Fruit fly (Drosophila melanogaster) whole organism: ENCODE measurements around the gene CG31445.
A peak's percentile ranks its signal among the peaks of the same experiment; 100 is the strongest.

Experiments used
- CG8478 ChIP-seq: fragments of >200 bp; optimal IDR thresholded peaks from 2 replicates; lab custom pipeline; 2018; ENCODE audit warnings: inconsistent platforms
- Dll ChIP-seq: fragments of >200 bp; optimal IDR thresholded peaks from 2 replicates; lab custom pipeline; 2017
- EcR ChIP-seq, 2 experiments: fragments of >200 bp; optimal IDR thresholded peaks; 2 replicates each; lab custom pipeline; 2017; ENCODE audit warnings: missing biosample characterization in 2 of 2, missing genetic modification characterization in 2 of 2, missing genetic modification reagents in 2 of 2
- pan ChIP-seq: fragments of >200 bp; optimal IDR thresholded peaks from 2 replicates; lab custom pipeline; 2017
- psq ChIP-seq: fragments of >200 bp; optimal IDR thresholded peaks from 2 replicates; lab custom pipeline; 2017
- usp ChIP-seq: fragments of >200 bp; optimal IDR thresholded peaks from 2 replicates; lab custom pipeline; 2017; ENCODE audit warnings: missing biosample characterization, missing genetic modification characterization, mixed read lengths

The CG31445 gene

dm6 chr3R:29244727-29245126, at the start of gene CG31445:
Gene CG31445, minus strand, starts transcription at chr3R:29244827.
- TF ChIP-seq Dll (no peak), EcR (GFP tag; optimal IDR thresholded peaks at IDR 0.05; lab: Kevin White, UChicago) (no peak), usp (GFP tag; lab: Kevin White, UChicago) (no peak), CG8478 (lab: Kevin White, UChicago) (no peak), pan (lab: Kevin White, UChicago) (no peak), psq (lab: Kevin White, UChicago) (no peak)

DNA sequence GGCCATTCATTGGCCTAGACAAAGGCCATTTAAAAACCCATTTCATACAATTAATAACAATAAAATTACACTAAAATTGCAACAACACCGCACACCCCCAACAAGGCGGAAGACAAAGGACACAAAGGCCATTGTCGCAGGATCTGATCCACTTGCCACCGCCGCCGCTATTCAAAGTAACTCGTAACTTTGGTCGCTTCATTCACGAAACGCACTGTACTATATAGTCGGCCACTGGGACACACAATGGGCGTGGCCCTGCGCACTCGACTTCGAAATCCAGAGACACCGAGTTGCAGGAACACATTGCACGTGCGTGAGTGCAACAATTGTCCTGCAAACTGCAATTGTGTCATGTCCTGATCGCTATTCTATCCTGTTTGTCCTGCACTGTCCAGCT, 48.8 kb upstream of the CG31445 start:
- TF ChIP-seq EcR (GFP tag; optimal IDR thresholded peaks at IDR 0.05; lab: Kevin White, UChicago) = no peak

DNA sequence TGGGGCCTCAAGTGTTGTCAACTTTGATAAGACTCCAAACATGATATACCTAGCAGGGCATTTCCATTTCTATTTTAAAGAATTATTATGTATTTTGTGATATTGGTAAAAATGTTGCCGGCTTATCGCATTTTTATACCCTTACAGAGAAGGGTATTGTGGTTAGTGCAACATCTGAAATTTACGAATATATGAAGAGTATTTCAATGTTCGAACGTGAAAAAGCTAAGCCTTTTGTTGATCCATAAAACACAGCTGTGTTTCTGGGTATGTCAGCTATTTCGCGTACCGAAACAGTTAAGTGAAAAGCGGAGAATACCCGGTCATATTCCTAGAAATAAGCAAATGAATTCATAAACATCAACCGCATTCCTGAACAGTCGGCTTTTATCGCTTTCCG, 47.3 kb upstream of the CG31445 start:
- TF ChIP-seq usp (GFP tag; lab: Kevin White, UChicago) (no peak), psq (lab: Kevin White, UChicago) (no peak), CG8478 (lab: Kevin White, UChicago) (no peak), Dll (no peak), EcR (GFP tag; optimal IDR thresholded peaks at IDR 0.05; lab: Kevin White, UChicago) (no peak), pan (lab: Kevin White, UChicago) (no peak)

dm6 chr3R:29290588-29291530, 46.2 kb upstream of the CG31445 start:
- TF ChIP-seq psq (lab: Kevin White, UChicago) (no peak), usp (GFP tag; lab: Kevin White, UChicago) (no peak), pan (lab: Kevin White, UChicago) (no peak)

DNA sequence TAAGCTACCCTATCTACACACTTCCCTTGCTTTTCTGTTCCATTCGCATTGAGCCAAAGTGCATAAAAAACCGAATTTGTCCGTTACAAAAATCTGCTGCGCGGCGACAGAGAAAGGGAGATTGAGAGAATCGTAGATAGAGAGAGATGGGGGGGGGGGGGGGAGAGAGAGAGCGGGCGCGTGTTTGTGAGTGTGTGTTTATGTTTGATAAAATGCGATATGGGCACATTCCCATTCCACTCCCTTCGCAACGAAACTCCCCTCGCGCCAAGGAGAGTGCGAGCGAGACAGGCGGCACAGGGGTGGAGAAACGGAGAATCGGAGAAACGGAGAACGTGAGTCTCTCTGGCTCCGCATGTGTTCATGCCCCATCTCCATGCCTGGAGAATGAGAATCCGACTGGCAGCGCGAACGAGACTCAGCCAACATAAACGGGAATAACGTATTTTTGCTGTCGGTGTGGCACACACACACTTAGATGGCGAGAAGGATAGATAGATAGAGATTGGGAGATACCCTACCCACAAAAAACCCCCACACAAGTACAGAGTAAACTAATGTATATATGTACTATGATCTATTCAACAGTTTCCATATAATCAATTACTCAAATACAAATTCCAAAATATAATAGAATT, 42.8 kb upstream of the CG31445 start:
- TF ChIP-seq EcR (GFP tag; optimal IDR thresholded peaks at IDR 0.05; lab: Kevin White, UChicago) = no peak
- no peak for TF ChIP-seq usp (GFP tag; lab: Kevin White, UChicago)
- TF ChIP-seq CG8478 (lab: Kevin White, UChicago) = no peak
- no peak for TF ChIP-seq pan (lab: Kevin White, UChicago)
- no peak for TF ChIP-seq psq (lab: Kevin White, UChicago)
- TF ChIP-seq Dll = no peak

DNA sequence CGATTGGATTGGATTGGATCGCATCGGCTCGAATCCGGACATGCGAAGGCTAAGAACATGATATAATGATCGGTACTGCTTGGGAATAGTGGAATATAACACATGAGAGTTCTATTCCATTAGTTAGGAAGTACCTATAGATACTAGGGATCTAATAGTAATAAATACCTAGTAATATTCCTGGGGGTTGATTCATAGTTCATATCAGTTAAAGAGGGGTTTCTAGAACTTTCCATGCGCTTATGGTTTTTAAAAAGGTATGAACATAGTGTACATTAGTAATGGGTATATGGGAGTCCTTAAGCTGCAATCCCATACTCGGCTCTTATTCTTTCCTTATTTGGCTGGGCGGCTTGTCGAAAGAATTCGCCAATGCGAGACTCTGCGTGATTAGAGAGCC, 39.7 kb upstream of the CG31445 start:
- TF ChIP-seq pan (lab: Kevin White, UChicago) (peak; percentile 66), psq (lab: Kevin White, UChicago) (no peak)

DNA sequence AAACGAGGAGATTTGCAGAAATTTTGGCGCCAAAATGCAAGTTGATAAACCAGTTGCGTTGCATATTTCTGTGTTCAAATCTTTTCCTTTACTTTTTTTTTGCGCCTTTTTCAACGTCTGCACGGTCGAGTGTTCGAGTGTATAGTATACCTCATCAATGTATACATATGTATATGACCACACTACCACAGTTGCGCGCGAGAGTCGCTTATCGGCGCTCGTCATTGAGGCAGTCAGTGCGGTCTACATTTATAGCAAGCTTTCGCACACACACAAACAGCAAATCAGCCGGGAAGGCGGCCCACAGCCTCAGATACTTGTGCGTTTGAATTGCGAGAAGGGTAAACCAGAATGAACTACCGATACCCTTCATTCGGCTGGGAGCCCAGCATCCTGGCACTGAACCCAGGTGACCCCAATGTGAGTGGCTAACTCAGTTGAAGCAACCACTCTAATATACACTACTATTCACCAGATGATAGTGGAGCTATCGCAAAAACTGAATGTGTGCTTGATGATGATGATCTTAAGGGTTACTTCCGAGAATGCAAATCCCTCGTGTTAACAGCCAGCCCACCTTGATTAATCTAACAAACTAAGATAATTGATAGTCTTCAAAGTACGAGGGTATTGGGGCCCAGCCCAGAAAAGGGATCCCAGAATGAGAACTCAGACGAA, 38.5 kb upstream of the CG31445 start:
- TF ChIP-seq EcR (GFP tag; optimal IDR thresholded peaks at IDR 0.05; lab: Kevin White, UChicago) (peak in 1 of 2 experiments; percentile 45), psq (lab: Kevin White, UChicago) (no peak)

- TF ChIP-seq pan (lab: Kevin White, UChicago) = no peak
- TF ChIP-seq EcR (GFP tag; optimal IDR thresholded peaks at IDR 0.05; lab: Kevin White, UChicago) = peak in 1 of 2 experiments; percentile 94
These were observed 36.3 kb upstream of the CG31445 start for dm6 chr3R:29280633-29281572.

DNA sequence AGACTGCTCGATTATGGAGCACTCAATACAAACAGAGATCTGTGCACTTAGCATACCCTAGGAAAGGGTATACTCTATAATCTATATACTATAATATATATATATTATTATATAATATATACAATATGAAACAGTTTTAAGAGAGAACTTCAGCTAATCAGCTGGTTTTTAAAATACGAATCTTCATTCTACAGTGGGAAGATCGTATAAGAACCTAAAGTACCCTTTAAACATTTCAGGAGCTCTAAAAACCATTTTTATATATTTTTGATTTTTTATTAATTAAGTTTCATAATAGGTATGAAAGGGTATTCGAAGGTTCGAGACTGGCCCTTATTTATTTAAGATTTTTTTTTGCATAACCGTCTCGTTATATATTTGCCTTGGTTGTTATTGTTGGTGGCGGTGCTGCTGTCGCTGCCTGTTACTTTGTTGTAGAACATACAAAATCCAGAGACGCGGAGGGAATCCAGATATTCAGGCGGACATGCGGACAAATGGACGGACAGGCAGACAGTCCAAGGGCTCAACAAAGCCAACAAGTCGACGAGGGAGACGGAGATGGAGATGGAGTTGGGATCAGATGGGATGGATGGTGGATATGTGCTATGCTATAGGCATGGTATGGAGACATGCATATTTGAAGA, 35.1 kb upstream of the CG31445 start:
- TF ChIP-seq EcR (GFP tag; optimal IDR thresholded peaks at IDR 0.05; lab: Kevin White, UChicago) (no peak), Dll (no peak), pan (lab: Kevin White, UChicago) (peak; percentile 49), CG8478 (lab: Kevin White, UChicago) (no peak), psq (lab: Kevin White, UChicago) (no peak), usp (GFP tag; lab: Kevin White, UChicago) (no peak)

- no peak for TF ChIP-seq psq (lab: Kevin White, UChicago)
- TF ChIP-seq EcR (GFP tag; optimal IDR thresholded peaks at IDR 0.05; lab: Kevin White, UChicago) = no peak
- no peak for TF ChIP-seq CG8478 (lab: Kevin White, UChicago)
- TF ChIP-seq Dll = no peak
- no peak for TF ChIP-seq pan (lab: Kevin White, UChicago)
- TF ChIP-seq usp (GFP tag; lab: Kevin White, UChicago) = no peak
These were observed 33.1 kb upstream of the CG31445 start for dm6 chr3R:29277748-29278147.

DNA sequence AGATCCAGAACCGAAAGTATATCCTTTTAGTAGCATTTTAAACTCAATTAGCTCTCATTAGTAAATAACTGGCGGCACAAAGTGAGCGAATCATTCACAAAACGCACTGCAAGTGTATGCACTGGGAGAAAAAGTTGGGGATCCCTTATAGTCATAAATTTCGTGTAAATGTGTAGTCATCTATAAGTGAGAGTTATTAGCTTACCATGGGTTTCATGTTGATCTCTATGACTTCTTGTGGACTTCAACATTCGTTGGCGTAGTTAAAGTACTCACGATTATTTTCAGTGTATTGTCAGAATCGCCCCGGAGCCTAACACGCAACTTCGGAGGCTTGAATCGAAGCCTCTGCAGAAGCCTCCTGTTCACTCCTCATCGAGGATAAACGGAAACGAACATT, 32.4 kb upstream of the CG31445 start:
- TF ChIP-seq psq (lab: Kevin White, UChicago) (no peak), CG8478 (lab: Kevin White, UChicago) (no peak), pan (lab: Kevin White, UChicago) (no peak), usp (GFP tag; lab: Kevin White, UChicago) (no peak), Dll (no peak)
